Worm (Caenorhabditis elegans): ENCODE results near the gene srw-107.

Gene srw-107

ce11 chrV:532046-532445 is 10.6 kb upstream of the srw-107 start, which contains the start of gene nhr-58 (continued):
- peak; percentile 3 for TF ChIP-seq swsn-7 (tag; optimal IDR thresholded peaks at IDR 0.05)
- no peak for TF ChIP-seq pqm-1 (tag; optimal IDR thresholded peaks at IDR 0.05)
- peak; percentile 90 for TF ChIP-seq blmp-1 (tag; optimal IDR thresholded peaks at IDR 0.05)
- TF ChIP-seq hlh-17 (GFP tag; optimal IDR thresholded peaks at IDR 0.05; ENCODE audit: borderline replicate concordance): no peak
- TF ChIP-seq tlp-1 (tag; optimal IDR thresholded peaks at IDR 0.05): no peak
- no peak for TF ChIP-seq sox-4 (tag; optimal IDR thresholded peaks at IDR 0.05)
- peak in 2 of 6 experiments; percentile 18 to 29 for TF ChIP-seq elt-3 (tag; optimal IDR thresholded peaks at IDR 0.05)
- peak; percentile 75 for TF ChIP-seq fkh-8 (tag; optimal IDR thresholded peaks at IDR 0.05)
- peak; percentile 20 for TF ChIP-seq C16A3.4 (tag; optimal IDR thresholded peaks at IDR 0.05)

ce11 chrV:527602-528001 is 6.2 kb upstream of the srw-107 start, which contains the start of gene srw-108:
Gene srw-108, plus strand, starts transcription at chrV:527902.
- TF ChIP-seq lin-39 (tag; optimal IDR thresholded peaks at IDR 0.05): no peak
- TF ChIP-seq mdl-1 (tag; optimal IDR thresholded peaks at IDR 0.05): no peak
- TF ChIP-seq ceh-90 (tag; optimal IDR thresholded peaks at IDR 0.05): no peak
- TF ChIP-seq swsn-7 (tag; optimal IDR thresholded peaks at IDR 0.05): no peak
- TF ChIP-seq ztf-4 (tag; optimal IDR thresholded peaks at IDR 0.05): no peak
- no peak for TF ChIP-seq efl-3 (GFP tag; optimal IDR thresholded peaks at IDR 0.05)
- no peak for TF ChIP-seq lin-15B (tag; optimal IDR thresholded peaks at IDR 0.05)
- no peak for TF ChIP-seq lsy-2 (tag; optimal IDR thresholded peaks at IDR 0.05)
- no peak for TF ChIP-seq hlh-17 (GFP tag; optimal IDR thresholded peaks at IDR 0.05; ENCODE audit: borderline replicate concordance)
- no peak for TF ChIP-seq C16A3.4 (tag; optimal IDR thresholded peaks at IDR 0.05)
- TF ChIP-seq C04F5.9 (tag; optimal IDR thresholded peaks at IDR 0.05): no peak
- no peak for TF ChIP-seq sup-37 (GFP tag; optimal IDR thresholded peaks at IDR 0.05)
- TF ChIP-seq aly-2 (tag; optimal IDR thresholded peaks at IDR 0.05): no peak
- TF ChIP-seq ama-1 (optimal IDR thresholded peaks at IDR 0.05): no peak
- TF ChIP-seq C34B4.2 (tag; optimal IDR thresholded peaks at IDR 0.05): no peak
- TF ChIP-seq dpl-1 (GFP tag; optimal IDR thresholded peaks at IDR 0.05): no peak
- no peak for TF ChIP-seq F16B12.6 (tag; optimal IDR thresholded peaks at IDR 0.05)
- TF ChIP-seq nhr-84 (tag; optimal IDR thresholded peaks at IDR 0.05): no peak
- TF ChIP-seq fkh-8 (tag; optimal IDR thresholded peaks at IDR 0.05): no peak

ce11 chrV:525040-525439 is 3.6 kb upstream of the srw-107 start, which contains the start of gene R11G11.16:
Gene R11G11.16, minus strand, starts transcription at chrV:525140.
- TF ChIP-seq mdl-1 (tag; optimal IDR thresholded peaks at IDR 0.05): no peak
- TF ChIP-seq grh-1 (GFP tag; IDR thresholded peaks at IDR 0.05): no peak
- TF ChIP-seq ztf-11 (tag; optimal IDR thresholded peaks at IDR 0.05): no peak
- no peak for TF ChIP-seq Y116A8C.19 (tag; optimal IDR thresholded peaks at IDR 0.05; ENCODE audit: borderline replicate concordance)
- no peak for TF ChIP-seq pax-3 (tag; optimal IDR thresholded peaks at IDR 0.05)
- no peak for TF ChIP-seq aha-1 (tag; optimal IDR thresholded peaks at IDR 0.05)
- TF ChIP-seq vab-15 (tag; optimal IDR thresholded peaks at IDR 0.05): no peak
- TF ChIP-seq lir-3 (tag; optimal IDR thresholded peaks at IDR 0.05; ENCODE audit: poor library complexity): no peak
- no peak for TF ChIP-seq hlh-4 (tag; optimal IDR thresholded peaks at IDR 0.05)
- no peak for TF ChIP-seq unc-62 (GFP tag; optimal IDR thresholded peaks at IDR 0.05)
- TF ChIP-seq tbx-2 (tag; optimal IDR thresholded peaks at IDR 0.05): no peak
- no peak for TF ChIP-seq mep-1 (tag; optimal IDR thresholded peaks at IDR 0.05)
- no peak for TF ChIP-seq irx-1 (tag; optimal IDR thresholded peaks at IDR 0.05)
- TF ChIP-seq zag-1 (tag; optimal IDR thresholded peaks at IDR 0.05): no peak

ce11 chrV:524058-524457 is 2.6 kb upstream of the srw-107 start, which contains the start of gene lipl-3:
Gene lipl-3, minus strand, starts transcription at chrV:524218.
- TF ChIP-seq elt-3 (tag; optimal IDR thresholded peaks at IDR 0.05): no peak
- TF ChIP-seq ceh-90 (tag; optimal IDR thresholded peaks at IDR 0.05): no peak
- TF ChIP-seq zag-1 (tag; optimal IDR thresholded peaks at IDR 0.05): no peak
- no peak for TF ChIP-seq blmp-1 (tag; optimal IDR thresholded peaks at IDR 0.05)
- TF ChIP-seq unc-86 (tag; optimal IDR thresholded peaks at IDR 0.05): no peak
- no peak for TF ChIP-seq isw-1 (GFP tag; IDR thresholded peaks at IDR 0.05)
- no peak for TF ChIP-seq alr-1 (tag; optimal IDR thresholded peaks at IDR 0.05; ENCODE audit: borderline replicate concordance)
- TF ChIP-seq lin-35 (GFP tag; optimal IDR thresholded peaks at IDR 0.05): no peak
- TF ChIP-seq dpl-1 (GFP tag; optimal IDR thresholded peaks at IDR 0.05): no peak
- no peak for TF ChIP-seq C04F5.9 (tag; optimal IDR thresholded peaks at IDR 0.05)
- TF ChIP-seq lin-13 (GFP tag; optimal IDR thresholded peaks at IDR 0.05): no peak
- no peak for TF ChIP-seq ceh-88 (GFP tag; IDR thresholded peaks at IDR 0.05)
- no peak for TF ChIP-seq lin-15B (tag; optimal IDR thresholded peaks at IDR 0.05)
- no peak for TF ChIP-seq mdl-1 (tag; optimal IDR thresholded peaks at IDR 0.05)

Data from whole organism, L1 larva.